Fruit fly (Drosophila melanogaster): ENCODE data around the gene CG8838.

dm6 chr2L:3407722-3408121, 50.3 kb downstream of the CG8838 start:
- TF ChIP-seq CG1602 (GFP tag; optimal IDR thresholded peaks at IDR 0.05) = no peak
- no peak for TF ChIP-seq lbe (GFP tag; optimal IDR thresholded peaks at IDR 0.05)
- no peak for TF ChIP-seq lilli (GFP tag; optimal IDR thresholded peaks at IDR 0.05)
- no peak for TF ChIP-seq CG11093 (GFP tag; IDR thresholded peaks at IDR 0.05)

Measured in whole organism, embryonic.